Worm (Caenorhabditis elegans) whole organism, L1 larva: Measurements from ENCODE around the gene C06E1.11.

Experiments used
- ama-1 ChIP-seq: fragments of 150-350 bp; optimal IDR thresholded peaks from 2 replicates; lab custom pipeline; 2014
- egl-27 ChIP-seq, 2 experiments: fragments of 150-350 bp in 1 of 2; sonication (generic microtip); optimal IDR thresholded peaks; 3 replicates each; lab custom pipeline; 2017 to 2018; ENCODE audit warnings: missing biosample characterization in 2 of 2, missing genetic modification characterization in 2 of 2, missing genetic modification reagents in 2 of 2
- fkh-4 ChIP-seq: sonication (generic microtip); optimal IDR thresholded peaks from 2 replicates; lab custom pipeline; 2016; ENCODE audit warnings: missing compliant biosample characterization, missing genetic modification characterization, borderline replicate concordance
- nhr-76 ChIP-seq: sonication (generic microtip); optimal IDR thresholded peaks from 2 replicates; lab custom pipeline; 2017; ENCODE audit warnings: missing biosample characterization, missing genetic modification characterization
- nhr-77 ChIP-seq: fragments of 150-350 bp; optimal IDR thresholded peaks from 2 replicates; lab custom pipeline; 2014; ENCODE audit warnings: missing biosample characterization, missing genetic modification characterization
- sup-37 ChIP-seq: fragments of 200-800 bp; sonication (Bioruptor generic); optimal IDR thresholded peaks from 2 replicates; lab custom pipeline; 2018; ENCODE audit warnings: mild to moderate bottlenecking, missing genetic modification characterization, missing compliant biosample characterization
- zag-1 ChIP-seq: fragments of 150-350 bp; optimal IDR thresholded peaks from 2 replicates; lab custom pipeline; 2014; ENCODE audit warnings: missing biosample characterization, missing genetic modification characterization

- TF ChIP-seq ama-1 (lab: Kevin White, UChicago) (no peak), fkh-4 (tag; lab: Kevin White, UChicago) (no peak), zag-1 (tag; lab: Kevin White, UChicago) (no peak), sup-37 (GFP tag; lab: Kevin White, UChicago) (no peak), egl-27 (tag; optimal IDR thresholded peaks at IDR 0.05; lab: Kevin White, UChicago) (no peak), nhr-76 (tag; lab: Kevin White, UChicago) (no peak), nhr-77 (tag; lab: Kevin White, UChicago) (no peak)
Observed at ce11 chrIII:8618412-8618960, 2.0 kb upstream of the C06E1.11 start, which contains the start of gene C13G5.2.
